Worm (Caenorhabditis elegans) whole organism, L4/young adult: ENCODE results near the gene unc-24.

Experiments used
- W03F9.2 ChIP-seq: fragments of 150-350 bp; optimal IDR thresholded peaks from 2 replicates; lab custom pipeline; 2014; ENCODE audit warnings: missing biosample characterization, missing genetic modification characterization
- dao-5 ChIP-seq: sonication (generic microtip); optimal IDR thresholded peaks from 2 replicates; lab custom pipeline; 2016; ENCODE audit warnings: missing genotype, missing genetic modification characterization, moderate library complexity, missing compliant biosample characterization
- him-1 ChIP-seq: sonication (generic microtip); optimal IDR thresholded peaks from 2 replicates; lab custom pipeline; 2016; ENCODE audit warnings: missing genotype, missing genetic modification reagents, missing genetic modification characterization, missing compliant biosample characterization

ce11 chrIV:7956643-7957317 lies 22.9 kb upstream of the unc-24 start, which contains the start of gene csr-1:
- TF ChIP-seq dao-5 (tag; lab: Kevin White, UChicago), result no peak
- no peak for TF ChIP-seq him-1
- TF ChIP-seq W03F9.2 (tag; lab: Kevin White, UChicago), result no peak
